Worm (Caenorhabditis elegans) whole organism, mixed stage, embryonic: Measurements from ENCODE around the gene Y54H5A.2.

Experiments used
- ceh-83 ChIP-seq: fragments of 200-800 bp; sonication (Bioruptor generic); optimal IDR thresholded peaks from 2 replicates; lab custom pipeline; 2018; ENCODE audit warnings: mild to moderate bottlenecking, missing genetic modification characterization, missing compliant biosample characterization
- ces-1 ChIP-seq: fragments of 150-350 bp; optimal IDR thresholded peaks from 2 replicates; lab custom pipeline; 2014; ENCODE audit warnings: missing biosample characterization, missing genetic modification reagents, missing genetic modification characterization
- drap-1 ChIP-seq: fragments of 200-800 bp; sonication (Bioruptor generic); optimal IDR thresholded peaks from 3 replicates; lab custom pipeline; 2018; ENCODE audit warnings: mild to moderate bottlenecking, missing genetic modification characterization, missing compliant biosample characterization
- elt-1 ChIP-seq: sonication (generic microtip); optimal IDR thresholded peaks from 2 replicates; lab custom pipeline; 2017; ENCODE audit warnings: missing genetic modification characterization, mild to moderate bottlenecking, missing compliant biosample characterization, antibody characterized with exemption, moderate library complexity, borderline replicate concordance; ENCODE audit not compliant: insufficient read depth
- elt-3 ChIP-seq: fragments of 150-350 bp; optimal IDR thresholded peaks from 2 replicates; lab custom pipeline; 2014; ENCODE audit warnings: missing biosample characterization, missing genetic modification characterization
- ham-2 ChIP-seq: fragments of 200-800 bp; sonication (Bioruptor generic); optimal IDR thresholded peaks from 2 replicates; lab custom pipeline; 2018; ENCODE audit warnings: mild to moderate bottlenecking, missing genetic modification characterization, missing compliant biosample characterization
- lsy-2 ChIP-seq: fragments of 150-350 bp; optimal IDR thresholded peaks from 2 replicates; lab custom pipeline; 2014; ENCODE audit warnings: missing biosample characterization, missing genetic modification characterization
- mep-1 ChIP-seq: fragments of 150-350 bp; optimal IDR thresholded peaks from 2 replicates; lab custom pipeline; 2017; ENCODE audit warnings: missing biosample characterization, missing genetic modification reagents, missing genetic modification characterization, inconsistent platforms
- nhr-12 ChIP-seq: fragments of 150-350 bp; optimal IDR thresholded peaks from 2 replicates; lab custom pipeline; 2014; ENCODE audit warnings: missing biosample characterization, missing genetic modification characterization
- pha-4 ChIP-seq: fragments of 150-350 bp; optimal IDR thresholded peaks from 2 replicates; lab custom pipeline; 2018; ENCODE audit warnings: missing biosample characterization, missing genetic modification reagents, missing genetic modification characterization
- snpc-4 ChIP-seq: fragments of 150-350 bp; optimal IDR thresholded peaks from 2 replicates; lab custom pipeline; 2014; ENCODE audit warnings: missing biosample characterization, missing genetic modification characterization
- unc-39 ChIP-seq: fragments of 150-350 bp; optimal IDR thresholded peaks from 2 replicates; lab custom pipeline; 2014; ENCODE audit warnings: missing biosample characterization, missing genetic modification characterization
- unc-62 ChIP-seq: fragments of 150-350 bp; optimal IDR thresholded peaks from 2 replicates; lab custom pipeline; 2014; ENCODE audit warnings: missing biosample characterization, missing genetic modification reagents, missing genetic modification characterization
- ztf-11 ChIP-seq: fragments of 150-350 bp; optimal IDR thresholded peaks from 2 replicates; lab custom pipeline; 2014; ENCODE audit warnings: missing biosample characterization, missing genetic modification characterization

ce11 chrIII:5134506-5134905 is 14.9 kb downstream of the Y54H5A.2 start:
- TF ChIP-seq mep-1 (tag; lab: Kevin White, UChicago) = no peak
- TF ChIP-seq snpc-4 = no peak
- no peak for TF ChIP-seq pha-4 (tag; lab: Kevin White, UChicago)
- no peak for TF ChIP-seq ztf-11 (tag; lab: Kevin White, UChicago)
- no peak for TF ChIP-seq ces-1 (GFP tag; lab: Kevin White, UChicago)
- no peak for TF ChIP-seq elt-3 (tag; lab: Kevin White, UChicago)
- TF ChIP-seq unc-39 (tag; lab: Kevin White, UChicago) = no peak
- TF ChIP-seq elt-1 (tag; lab: Kevin White, UChicago) = no peak
- no peak for TF ChIP-seq lsy-2 (tag; lab: Kevin White, UChicago)
- no peak for TF ChIP-seq drap-1 (GFP tag; lab: Kevin White, UChicago)
- no peak for TF ChIP-seq ham-2 (GFP tag; lab: Kevin White, UChicago)
- TF ChIP-seq nhr-12 (tag; lab: Kevin White, UChicago) = no peak
- no peak for TF ChIP-seq ceh-83 (GFP tag; lab: Kevin White, UChicago)
- no peak for TF ChIP-seq unc-62 (GFP tag; lab: Kevin White, UChicago)
